Worm (Caenorhabditis elegans): ENCODE measurements around the gene nspg-7.2.

The nspg-7.2 gene

ce11 chrIII:3273141-3273540 lies 14.9 kb upstream of the nspg-7.2 start:
- TF ChIP-seq eyg-1 (tag; optimal IDR thresholded peaks at IDR 0.05) (no peak), ceh-31 (tag; optimal IDR thresholded peaks at IDR 0.05) (peak; percentile 57), ttx-3 (tag; optimal IDR thresholded peaks at IDR 0.05) (no peak), unc-55 (GFP tag; optimal IDR thresholded peaks at IDR 0.05) (peak; percentile 53), sox-4 (tag; optimal IDR thresholded peaks at IDR 0.05) (no peak), zip-5 (tag; optimal IDR thresholded peaks at IDR 0.05) (no peak), fkh-6 (tag; optimal IDR thresholded peaks at IDR 0.05) (no peak), tbx-2 (tag; optimal IDR thresholded peaks at IDR 0.05) (peak; percentile 35), unc-86 (tag; optimal IDR thresholded peaks at IDR 0.05) (no peak), dmd-4 (tag; optimal IDR thresholded peaks at IDR 0.05; ENCODE audit: borderline replicate concordance) (no peak), ceh-24 (tag; optimal IDR thresholded peaks at IDR 0.05) (no peak), ama-1 (optimal IDR thresholded peaks at IDR 0.05) (no peak), ceh-6 (GFP tag; optimal IDR thresholded peaks at IDR 0.05) (no peak), nfya-1 (tag; optimal IDR thresholded peaks at IDR 0.05) (peak; percentile 73), sdc-2 (tag; optimal IDR thresholded peaks at IDR 0.05) (no peak), hlh-30 (tag; optimal IDR thresholded peaks at IDR 0.05; ENCODE audit: insufficient read depth) (peak; percentile 86), syd-9 (tag; optimal IDR thresholded peaks at IDR 0.05) (no peak), ahr-1 (tag; optimal IDR thresholded peaks at IDR 0.05) (no peak), ceh-22 (tag; optimal IDR thresholded peaks at IDR 0.05) (no peak), ceh-34 (tag; optimal IDR thresholded peaks at IDR 0.05) (peak; percentile 10), unc-42 (tag; optimal IDR thresholded peaks at IDR 0.05) (peak; percentile 82), lim-6 (tag; optimal IDR thresholded peaks at IDR 0.05) (no peak), unc-3 (GFP tag; conservative IDR thresholded peaks at IDR 0.05) (no peak), unc-3 (tag; optimal IDR thresholded peaks at IDR 0.05) (no peak), rnt-1 (tag; optimal IDR thresholded peaks at IDR 0.05) (peak; percentile 28), pros-1 (tag; optimal IDR thresholded peaks at IDR 0.05) (peak; percentile 25), fkh-10 (GFP tag; optimal IDR thresholded peaks at IDR 0.05) (no peak), ceh-18 (tag; optimal IDR thresholded peaks at IDR 0.05) (peak; percentile 34)

ce11 chrIII:3271682-3272081 lies 13.5 kb upstream of the nspg-7.2 start:
- TF ChIP-seq unc-42 (tag; optimal IDR thresholded peaks at IDR 0.05), result peak; percentile 15
- peak; percentile 73 for TF ChIP-seq ceh-31 (tag; optimal IDR thresholded peaks at IDR 0.05)
- no peak for TF ChIP-seq Y22D7AL.16 (tag; optimal IDR thresholded peaks at IDR 0.05)
- no peak for TF ChIP-seq ttx-3 (tag; optimal IDR thresholded peaks at IDR 0.05)
- no peak for TF ChIP-seq ceh-30 (tag; optimal IDR thresholded peaks at IDR 0.05)
- no peak for TF ChIP-seq pax-1 (tag; optimal IDR thresholded peaks at IDR 0.05)
- no peak for TF ChIP-seq ama-1 (optimal IDR thresholded peaks at IDR 0.05)
- TF ChIP-seq eyg-1 (tag; optimal IDR thresholded peaks at IDR 0.05), result no peak
- TF ChIP-seq hlh-30 (tag; optimal IDR thresholded peaks at IDR 0.05; ENCODE audit: insufficient read depth), result peak; percentile 88
- TF ChIP-seq fkh-6 (tag; optimal IDR thresholded peaks at IDR 0.05), result no peak
- peak; percentile 79 for TF ChIP-seq unc-55 (GFP tag; optimal IDR thresholded peaks at IDR 0.05)
- TF ChIP-seq ceh-9 (tag; optimal IDR thresholded peaks at IDR 0.05), result no peak
- no peak for TF ChIP-seq elt-4 (tag; optimal IDR thresholded peaks at IDR 0.05)
- TF ChIP-seq pros-1 (tag; optimal IDR thresholded peaks at IDR 0.05), result peak; percentile 51
- TF ChIP-seq nhr-232 (tag; optimal IDR thresholded peaks at IDR 0.05), result no peak
- TF ChIP-seq C08G9.2 (tag; optimal IDR thresholded peaks at IDR 0.05), result no peak
- no peak for TF ChIP-seq pha-2 (tag; optimal IDR thresholded peaks at IDR 0.05)
- TF ChIP-seq ceh-19 (GFP tag; optimal IDR thresholded peaks at IDR 0.05), result no peak
- TF ChIP-seq ahr-1 (tag; optimal IDR thresholded peaks at IDR 0.05), result no peak
- peak; percentile 85 for TF ChIP-seq tbx-2 (tag; optimal IDR thresholded peaks at IDR 0.05)
- TF ChIP-seq che-1 (tag; optimal IDR thresholded peaks at IDR 0.05), result no peak
- no peak for TF ChIP-seq zip-5 (tag; optimal IDR thresholded peaks at IDR 0.05)
- peak; percentile 46 for TF ChIP-seq ztf-16 (tag; optimal IDR thresholded peaks at IDR 0.05)
- no peak for TF ChIP-seq fkh-10 (GFP tag; optimal IDR thresholded peaks at IDR 0.05)
- TF ChIP-seq unc-86 (tag; optimal IDR thresholded peaks at IDR 0.05), result no peak
- TF ChIP-seq lim-6 (tag; optimal IDR thresholded peaks at IDR 0.05), result no peak
- TF ChIP-seq sox-4 (tag; optimal IDR thresholded peaks at IDR 0.05), result no peak
- no peak for TF ChIP-seq fax-1 (tag; optimal IDR thresholded peaks at IDR 0.05)
- no peak for TF ChIP-seq pat-9 (tag; optimal IDR thresholded peaks at IDR 0.05)
- TF ChIP-seq nhr-11 (tag; optimal IDR thresholded peaks at IDR 0.05), result no peak
- TF ChIP-seq ceh-18 (tag; optimal IDR thresholded peaks at IDR 0.05), result peak; percentile 79
- peak; percentile 70 for TF ChIP-seq nfya-1 (tag; optimal IDR thresholded peaks at IDR 0.05)
- no peak for TF ChIP-seq ets-4 (tag; optimal IDR thresholded peaks at IDR 0.05)
- peak; percentile 18 for TF ChIP-seq C38D4.7 (GFP tag; optimal IDR thresholded peaks at IDR 0.05)
- TF ChIP-seq elt-2 (tag; optimal IDR thresholded peaks at IDR 0.05), result peak; percentile 14
- no peak for TF ChIP-seq mec-3 (tag; optimal IDR thresholded peaks at IDR 0.05; ENCODE audit: borderline replicate concordance)
- no peak for TF ChIP-seq gmeb-2 (tag; optimal IDR thresholded peaks at IDR 0.05)
- TF ChIP-seq ceh-2 (tag; optimal IDR thresholded peaks at IDR 0.05), result peak; percentile 54
- peak; percentile 84 for TF ChIP-seq rnt-1 (tag; optimal IDR thresholded peaks at IDR 0.05)
- TF ChIP-seq ceh-34 (tag; optimal IDR thresholded peaks at IDR 0.05), result peak; percentile 64
- peak; percentile 4 for TF ChIP-seq hlh-8 (tag; optimal IDR thresholded peaks at IDR 0.05)
- TF ChIP-seq sox-2 (GFP tag; IDR thresholded peaks at IDR 0.05), result no peak
